Fruit fly (Drosophila melanogaster): ENCODE results near the gene hyx.

Gene hyx

DNA sequence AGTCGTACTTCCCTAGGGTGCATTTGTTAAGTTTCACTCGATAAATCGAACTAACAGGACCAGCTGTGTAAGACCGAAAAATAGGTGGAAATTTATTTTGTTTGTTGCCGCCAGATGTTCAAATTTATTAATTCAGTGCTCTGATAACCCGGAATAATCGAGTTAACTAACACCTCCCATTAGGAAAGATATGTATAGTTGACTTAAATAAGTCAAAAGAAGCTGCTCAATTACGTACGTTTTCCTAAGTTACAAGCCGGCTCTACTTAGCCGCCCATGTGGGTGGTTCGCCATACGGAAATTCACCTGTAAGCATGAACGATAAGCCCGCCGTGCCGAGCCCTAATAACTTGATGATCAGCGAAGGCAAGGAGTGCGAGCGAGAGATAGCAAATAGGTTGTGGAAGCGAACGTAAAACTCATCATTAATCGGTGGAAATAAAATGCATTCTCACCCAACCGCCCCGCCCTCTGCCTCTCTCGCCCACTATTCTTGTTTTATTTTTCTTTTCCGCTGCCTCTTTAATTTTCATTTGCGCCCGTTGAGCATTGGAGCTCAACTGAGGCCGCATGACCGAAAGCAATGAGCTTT, 15.4 kb downstream of the hyx start (continued):
- TF ChIP-seq CG6765 (GFP tag; optimal IDR thresholded peaks at IDR 0.05) (peak; percentile 45), ERR (GFP tag; optimal IDR thresholded peaks at IDR 0.05) (no peak), tx (GFP tag; optimal IDR thresholded peaks at IDR 0.05) (peak; percentile 47), CG31388 (GFP tag; optimal IDR thresholded peaks at IDR 0.05) (no peak), Sry-β (GFP tag; optimal IDR thresholded peaks at IDR 0.05) (no peak), caup (GFP tag; optimal IDR thresholded peaks at IDR 0.05; ENCODE audit: severe bottlenecking) (no peak), klu (GFP tag; IDR thresholded peaks at IDR 0.05) (no peak), odd (GFP tag; optimal IDR thresholded peaks at IDR 0.05) (no peak), CG15479 (GFP tag; optimal IDR thresholded peaks at IDR 0.05) (no peak), CG4360 (GFP tag; IDR thresholded peaks at IDR 0.05) (no peak), CG3995 (GFP tag; optimal IDR thresholded peaks at IDR 0.05) (peak; percentile 8), Fer2 (tag; optimal IDR thresholded peaks at IDR 0.05) (peak; percentile 4), CG7745 (tag; optimal IDR thresholded peaks at IDR 0.05) (no peak), phol (tag; optimal IDR thresholded peaks at IDR 0.05) (peak; percentile 61), nom (GFP tag; optimal IDR thresholded peaks at IDR 0.05) (no peak), CG13775 (GFP tag; optimal IDR thresholded peaks at IDR 0.05) (peak; percentile 53), CG4282 (GFP tag; optimal IDR thresholded peaks at IDR 0.05) (peak; percentile 7), luna (GFP tag; optimal IDR thresholded peaks at IDR 0.05) (no peak), tin (GFP tag; optimal IDR thresholded peaks at IDR 0.05) (peak; percentile 2), fu2 (GFP tag; optimal IDR thresholded peaks at IDR 0.05) (peak; percentile 40), slp2 (GFP tag; optimal IDR thresholded peaks at IDR 0.05) (no peak), Hand (GFP tag; optimal IDR thresholded peaks at IDR 0.05) (peak; percentile 3), NC2α (GFP tag; optimal IDR thresholded peaks at IDR 0.05) (peak; percentile 43), Hmr (GFP tag; optimal IDR thresholded peaks at IDR 0.05) (peak; percentile 14), CG4730 (GFP tag; IDR thresholded peaks at IDR 0.05) (no peak), Max (GFP tag; optimal IDR thresholded peaks at IDR 0.05) (no peak), CG2678 (tag; optimal IDR thresholded peaks at IDR 0.05) (peak; percentile 78), CG3163 (GFP tag; optimal IDR thresholded peaks at IDR 0.05) (peak; percentile 70), Chrac-16 (GFP tag; optimal IDR thresholded peaks at IDR 0.05) (peak; percentile 44), CG1602 (GFP tag; optimal IDR thresholded peaks at IDR 0.05) (peak; percentile 32), eve (GFP tag; optimal IDR thresholded peaks at IDR 0.05) (peak in 1 of 2 experiments; percentile 4), CG14860 (GFP tag; IDR thresholded peaks at IDR 0.05; ENCODE audit: partially characterized antibody) (no peak), CG1233 (GFP tag; optimal IDR thresholded peaks at IDR 0.05) (peak; percentile 32), tup (GFP tag; optimal IDR thresholded peaks at IDR 0.05) (no peak), ewg (GFP tag; optimal IDR thresholded peaks at IDR 0.05) (peak; percentile 23), croc (GFP tag; conservative IDR thresholded peaks at IDR 0.05) (peak; percentile 27; the same call in 1 of the 3 replicates), Sox100B (GFP tag; optimal IDR thresholded peaks at IDR 0.05) (peak; percentile 69), CG2875 (GFP tag; optimal IDR thresholded peaks at IDR 0.05) (no peak), exex (tag; optimal IDR thresholded peaks at IDR 0.05) (peak; percentile 51), eyg (GFP tag; optimal IDR thresholded peaks at IDR 0.05) (no peak), bcd (GFP tag; optimal IDR thresholded peaks at IDR 0.05) (peak; percentile 55), bigmax (GFP tag; optimal IDR thresholded peaks at IDR 0.05) (no peak), CG8281 (tag; optimal IDR thresholded peaks at IDR 0.05) (peak; percentile 18), CG15696 (tag; optimal IDR thresholded peaks at IDR 0.05) (peak; percentile 23)
